Worm (Caenorhabditis elegans): ENCODE data around the gene wdr-5.1.
"Not testable (repeated sequence)": the region's sequence is repeated elsewhere in the genome, so short reads cannot be mapped to it uniquely, and the experiment has no call there.

DNA sequence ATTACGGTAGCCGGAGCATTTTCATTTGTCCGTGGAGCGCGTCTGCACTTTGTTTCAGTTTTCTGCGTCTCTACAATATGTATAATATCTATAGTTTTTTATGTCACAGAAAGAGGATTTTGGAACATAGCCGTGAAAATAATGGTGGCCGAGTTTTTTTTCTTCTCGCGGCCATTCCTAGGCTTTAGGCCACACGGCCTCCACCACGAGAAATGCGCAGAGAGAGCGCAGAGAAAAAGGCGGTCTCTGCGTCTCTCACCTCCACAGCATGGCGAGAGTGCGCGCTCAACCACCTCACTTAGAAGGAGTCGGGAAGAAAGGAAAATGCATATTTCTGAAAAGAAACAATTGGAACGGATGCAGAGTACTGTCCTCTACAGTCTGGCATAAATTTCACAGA lies 9.7 kb upstream of the wdr-5.1 start:
- TF ChIP-seq pes-1 (GFP tag; IDR thresholded peaks at IDR 0.05) (peak; percentile 66; the same call in 1 of the 2 replicates), sea-1 (GFP tag; conservative IDR thresholded peaks at IDR 0.05) (peak; percentile 71)
- TF ChIP-seq ama-1 (optimal IDR thresholded peaks at IDR 0.05); tbx-11 (GFP tag; IDR thresholded peaks at IDR 0.05); ets-7 (tag; optimal IDR thresholded peaks at IDR 0.05): not testable (repeated sequence)
